Worm (Caenorhabditis elegans) whole organism, L2 larva: Measurements from ENCODE around the gene F41C3.7.

Experiments
- egl-27 ChIP-seq: sonication (generic microtip); optimal IDR thresholded peaks from 3 replicates; lab custom pipeline; 2017; ENCODE audit warnings: missing biosample characterization, missing genetic modification reagents, missing genetic modification characterization
- elt-3 ChIP-seq: sonication (generic microtip); optimal IDR thresholded peaks from 2 replicates; lab custom pipeline; 2017; ENCODE audit warnings: missing biosample characterization, missing genetic modification characterization
- nhr-237 ChIP-seq: fragments of 150-350 bp; optimal IDR thresholded peaks from 2 replicates; lab custom pipeline; 2014; ENCODE audit warnings: missing biosample characterization, missing genetic modification characterization
- unc-39 ChIP-seq: fragments of 150-350 bp; optimal IDR thresholded peaks from 2 replicates; lab custom pipeline; 2014; ENCODE audit warnings: missing biosample characterization, missing genetic modification characterization

DNA sequence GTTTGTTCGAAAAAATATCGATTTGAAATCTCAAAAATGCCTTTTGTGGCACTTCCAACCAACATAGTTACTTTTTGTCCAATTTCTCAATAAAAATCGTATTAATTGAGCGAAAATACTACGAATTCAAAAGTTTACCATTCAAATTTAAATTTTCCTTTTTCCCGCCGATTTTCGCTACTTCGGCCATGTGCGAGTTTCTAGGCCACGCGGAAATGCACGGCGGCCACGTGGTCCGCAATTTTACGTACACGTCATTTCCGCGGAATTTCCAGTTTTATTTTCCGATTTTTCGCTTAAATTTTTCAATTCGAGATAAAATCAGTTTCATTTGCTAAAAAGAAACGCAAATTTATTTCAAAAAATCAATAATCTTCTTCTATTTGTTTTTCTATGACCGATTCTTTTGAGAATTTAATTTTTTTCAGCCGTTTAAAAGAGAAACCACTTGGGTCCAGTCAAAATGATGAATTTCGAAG, 10.2 kb downstream of the F41C3.7 start, which contains the start of gene eas-1:
- TF ChIP-seq elt-3 = no peak
- no peak for TF ChIP-seq nhr-237 (tag; lab: Kevin White, UChicago)
- no peak for TF ChIP-seq egl-27 (tag; lab: Kevin White, UChicago)
- no peak for TF ChIP-seq unc-39 (tag; lab: Kevin White, UChicago)
